Fruit fly (Drosophila melanogaster) whole organism, wandering third instar larva: ENCODE results near the gene CG17154.

Experiments
- Abd-B ChIP-seq: fragments of >200 bp; optimal IDR thresholded peaks from 2 replicates; lab custom pipeline; 2017; ENCODE audit warnings: missing biosample characterization, missing genetic modification characterization
- CG32264 ChIP-seq: fragments of 200-800 bp; sonication (Bioruptor generic); optimal IDR thresholded peaks from 2 replicates; lab custom pipeline; 2016; ENCODE audit warnings: missing biosample characterization, missing genetic modification characterization
- CG9705 ChIP-seq: fragments of 200-800 bp; sonication (Bioruptor generic); optimal IDR thresholded peaks from 2 replicates; lab custom pipeline; 2018; ENCODE audit warnings: missing biosample characterization, mild to moderate bottlenecking, missing genetic modification characterization
- CrebA ChIP-seq: fragments of 200-800 bp; sonication (Bioruptor generic); optimal IDR thresholded peaks from 2 replicates; lab custom pipeline; 2016; ENCODE audit warnings: missing biosample characterization, mild to moderate bottlenecking, missing genetic modification characterization, borderline replicate concordance
- Dfd ChIP-seq: fragments of >200 bp; optimal IDR thresholded peaks from 2 replicates; lab custom pipeline; 2017; ENCODE audit warnings: missing biosample characterization, missing genetic modification characterization
- Dif ChIP-seq: fragments of 200-275, 200-300 bp; sonication (Bioruptor generic); optimal IDR thresholded peaks from 2 replicates; lab custom pipeline; 2018; ENCODE audit warnings: missing biosample characterization, missing genetic modification characterization; ENCODE audit not compliant: partially characterized antibody
- GATAd ChIP-seq: sonication (Bioruptor generic); optimal IDR thresholded peaks from 2 replicates; lab custom pipeline; 2016; ENCODE audit warnings: missing biosample characterization, missing genetic modification characterization
- HLH106 ChIP-seq: fragments of 200-800 bp; optimal IDR thresholded peaks from 3 replicates; lab custom pipeline; 2019; ENCODE audit warnings: missing biosample characterization, mild to moderate bottlenecking, missing genetic modification characterization, moderate library complexity
- Hnf4 ChIP-seq: fragments of 200-800 bp; sonication (Bioruptor generic); optimal IDR thresholded peaks from 2 replicates; lab custom pipeline; 2016; ENCODE audit warnings: missing biosample characterization, mild to moderate bottlenecking, missing genetic modification characterization
- Hr78 ChIP-seq: fragments of >200 bp; optimal IDR thresholded peaks from 2 replicates; lab custom pipeline; 2017; ENCODE audit warnings: missing biosample characterization, missing genetic modification characterization
- Hr83 ChIP-seq: fragments of 200-300 bp; sonication (Bioruptor generic); optimal IDR thresholded peaks from 2 replicates; lab custom pipeline; 2016; ENCODE audit warnings: missing biosample characterization, mild to moderate bottlenecking, missing genetic modification characterization, moderate library complexity; ENCODE audit not compliant: poor library complexity, severe bottlenecking
- Jra ChIP-seq: sonication (Bioruptor generic); optimal IDR thresholded peaks from 2 replicates; lab custom pipeline; 2016; ENCODE audit warnings: missing biosample characterization, missing genetic modification characterization
- Mio ChIP-seq: sonication (Bioruptor generic); optimal IDR thresholded peaks from 2 replicates; lab custom pipeline; 2016; ENCODE audit warnings: missing biosample characterization, missing genetic modification characterization
- Myc ChIP-seq: fragments of >200 bp; optimal IDR thresholded peaks from 2 replicates; lab custom pipeline; 2017
- N ChIP-seq: fragments of >200 bp; optimal IDR thresholded peaks from 2 replicates; lab custom pipeline; 2018; ENCODE audit warnings: missing biosample characterization, missing external identifiers, missing genetic modification characterization
- OdsH ChIP-seq: fragments of 200-800 bp; sonication (Bioruptor generic); optimal IDR thresholded peaks from 2 replicates; lab custom pipeline; 2016; ENCODE audit warnings: missing biosample characterization, mild to moderate bottlenecking, missing genetic modification characterization
- Rel ChIP-seq, 2 experiments: fragments of 200-800 bp; sonication (Bioruptor generic) in 1 of 2; optimal IDR thresholded peaks; 2 replicates in 1 of 2; 3 replicates in 1 of 2; lab custom pipeline; 2016 to 2019; ENCODE audit warnings: mild to moderate bottlenecking in 2 of 2, missing biosample characterization in 2 of 2, missing genetic modification characterization in 2 of 2, moderate library complexity in 1 of 2
- Sp1 ChIP-seq: fragments of 200-800 bp; sonication (Bioruptor generic); optimal IDR thresholded peaks from 3 replicates; lab custom pipeline; 2019; ENCODE audit warnings: missing biosample characterization, mild to moderate bottlenecking, missing genetic modification characterization, moderate library complexity
- Vsx2 ChIP-seq: fragments of 200-300, 225-300 bp; sonication (Bioruptor generic); optimal IDR thresholded peaks from 2 replicates; lab custom pipeline; 2018; ENCODE audit warnings: missing biosample characterization, missing genetic modification characterization; ENCODE audit not compliant: partially characterized antibody
- br ChIP-seq: fragments of 200-800 bp; sonication (Bioruptor generic); optimal IDR thresholded peaks from 2 replicates; lab custom pipeline; 2016; ENCODE audit warnings: missing biosample characterization, missing genetic modification characterization
- brk ChIP-seq: fragments of 200-800 bp; sonication (Bioruptor generic); optimal IDR thresholded peaks from 2 replicates; lab custom pipeline; 2016; ENCODE audit warnings: missing biosample characterization, mild to moderate bottlenecking, missing genetic modification characterization
- dl ChIP-seq, 2 experiments: fragments of 175-275, 200-275 bp in 1 of 2; fragments of 200-275 bp in 1 of 2; sonication (Bioruptor generic); optimal IDR thresholded peaks; lab custom pipeline; 2018; ENCODE audit warnings: mild to moderate bottlenecking in 2 of 2, missing biosample characterization in 2 of 2, missing genetic modification characterization in 2 of 2, moderate library complexity in 2 of 2; ENCODE audit not compliant: partially characterized antibody in 2 of 2, insufficient read depth in 1 of 2
- dmrt93B ChIP-seq: fragments of 200-800 bp; sonication (Bioruptor generic); optimal IDR thresholded peaks from 2 replicates; lab custom pipeline; 2018; ENCODE audit warnings: missing biosample characterization, mild to moderate bottlenecking, missing genetic modification characterization
- dsf ChIP-seq: sonication (Bioruptor generic); optimal IDR thresholded peaks from 2 replicates; lab custom pipeline; 2016; ENCODE audit warnings: missing biosample characterization, missing genetic modification characterization, borderline replicate concordance
- ey ChIP-seq: fragments of 200-800 bp; sonication (Bioruptor generic); optimal IDR thresholded peaks from 2 replicates; lab custom pipeline; 2016; ENCODE audit warnings: missing biosample characterization, missing genetic modification characterization
- foxo ChIP-seq, 2 experiments: fragments of 200-800 bp; sonication (Bioruptor generic); optimal IDR thresholded peaks; 2 replicates in 1 of 2; 3 replicates in 1 of 2; lab custom pipeline; 2016 to 2017; ENCODE audit warnings: missing biosample characterization in 2 of 2, missing genetic modification characterization in 2 of 2
- fru ChIP-seq: fragments of 200-800 bp; sonication (Bioruptor generic); optimal IDR thresholded peaks from 3 replicates; lab custom pipeline; 2016; ENCODE audit warnings: missing biosample characterization, mild to moderate bottlenecking, missing genetic modification characterization
- h ChIP-seq: fragments of 200-800 bp; sonication (Bioruptor generic); optimal IDR thresholded peaks from 3 replicates; lab custom pipeline; 2016; ENCODE audit warnings: missing biosample characterization, mild to moderate bottlenecking, missing genetic modification characterization
- jim ChIP-seq: fragments of 175-275, 200-325 bp; sonication (Bioruptor generic); optimal IDR thresholded peaks from 2 replicates; lab custom pipeline; 2016; ENCODE audit warnings: missing biosample characterization, mild to moderate bottlenecking, missing genetic modification characterization
- lola ChIP-seq: fragments of >200 bp; optimal IDR thresholded peaks from 2 replicates; lab custom pipeline; 2017; ENCODE audit warnings: missing biosample characterization, missing genetic modification characterization
- pan ChIP-seq: fragments of >200 bp; optimal IDR thresholded peaks from 2 replicates; lab custom pipeline; 2017
- psq ChIP-seq: fragments of 200-800 bp; sonication (Bioruptor generic); optimal IDR thresholded peaks from 3 replicates; lab custom pipeline; 2017; ENCODE audit warnings: missing biosample characterization, mild to moderate bottlenecking, missing genetic modification characterization, moderate library complexity
- rgr ChIP-seq: fragments of 200-800 bp; sonication (Bioruptor generic); optimal IDR thresholded peaks from 3 replicates; lab custom pipeline; 2016; ENCODE audit warnings: missing biosample characterization, mild to moderate bottlenecking, missing genetic modification characterization
- sage ChIP-seq: fragments of 200-800 bp; sonication (Bioruptor generic); optimal IDR thresholded peaks from 2 replicates; lab custom pipeline; 2016; ENCODE audit warnings: missing biosample characterization, mild to moderate bottlenecking, missing genetic modification characterization
- sv ChIP-seq: fragments of 200-800 bp; sonication (Bioruptor generic); optimal IDR thresholded peaks from 3 replicates; lab custom pipeline; 2016; ENCODE audit warnings: missing biosample characterization, missing genetic modification characterization
- tai ChIP-seq: sonication (Bioruptor generic); optimal IDR thresholded peaks from 2 replicates; lab custom pipeline; 2016; ENCODE audit warnings: missing biosample characterization, missing genetic modification characterization
- usp ChIP-seq: fragments of >200 bp; optimal IDR thresholded peaks from 2 replicates; lab custom pipeline; 2017; ENCODE audit warnings: missing biosample characterization, missing genetic modification characterization
- woc ChIP-seq: sonication (Bioruptor generic); optimal IDR thresholded peaks from 2 replicates; lab custom pipeline; 2016; ENCODE audit warnings: missing biosample characterization, mild to moderate bottlenecking, missing genetic modification characterization

Gene CG17154

DNA sequence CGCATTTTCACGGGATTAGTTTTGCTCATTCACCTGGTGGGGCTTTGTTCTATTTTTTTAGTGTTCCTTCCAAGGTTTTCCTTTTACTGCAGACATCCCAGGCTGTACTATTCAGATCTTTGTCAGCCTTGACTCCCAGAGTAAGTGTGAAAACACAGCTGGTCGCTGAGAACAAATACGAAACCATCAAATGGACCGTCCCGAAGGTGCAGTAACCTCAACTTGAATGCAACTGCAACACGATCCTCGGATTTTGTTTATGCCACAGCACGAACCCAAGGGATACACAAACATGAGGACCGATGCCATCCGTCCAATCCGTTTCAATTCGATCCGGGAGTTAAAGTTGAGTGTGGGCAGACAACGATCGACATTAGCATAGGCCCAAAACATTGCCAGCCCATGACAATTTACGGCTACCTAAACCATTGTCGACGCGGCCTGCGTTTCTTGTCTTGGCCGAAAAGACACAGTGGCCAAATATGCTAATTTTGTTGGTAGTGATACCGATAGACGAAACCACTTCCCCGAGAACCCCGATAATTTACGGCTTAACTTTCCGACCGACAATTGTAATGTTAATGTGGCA lies 5.2 kb upstream of the CG17154 start:
- no peak for TF ChIP-seq tai (GFP tag; lab: Kevin White, UChicago)
- TF ChIP-seq Dfd (GFP tag; lab: Kevin White, UChicago): no peak
- no peak for TF ChIP-seq GATAd
- no peak for TF ChIP-seq Myc
- no peak for TF ChIP-seq Hr83 (GFP tag; lab: Kevin White, UChicago)
- no peak for TF ChIP-seq rgr (GFP tag; lab: Kevin White, UChicago)
- no peak for TF ChIP-seq CG32264 (GFP tag; lab: Kevin White, UChicago)
- TF ChIP-seq CrebA (GFP tag; lab: Kevin White, UChicago): no peak
- TF ChIP-seq sage (GFP tag; lab: Kevin White, UChicago): no peak
- no peak for TF ChIP-seq OdsH (GFP tag; lab: Kevin White, UChicago)
- TF ChIP-seq N (GFP tag; lab: Kevin White, UChicago): no peak
- TF ChIP-seq, all 38 proteins: peak for 0

DNA sequence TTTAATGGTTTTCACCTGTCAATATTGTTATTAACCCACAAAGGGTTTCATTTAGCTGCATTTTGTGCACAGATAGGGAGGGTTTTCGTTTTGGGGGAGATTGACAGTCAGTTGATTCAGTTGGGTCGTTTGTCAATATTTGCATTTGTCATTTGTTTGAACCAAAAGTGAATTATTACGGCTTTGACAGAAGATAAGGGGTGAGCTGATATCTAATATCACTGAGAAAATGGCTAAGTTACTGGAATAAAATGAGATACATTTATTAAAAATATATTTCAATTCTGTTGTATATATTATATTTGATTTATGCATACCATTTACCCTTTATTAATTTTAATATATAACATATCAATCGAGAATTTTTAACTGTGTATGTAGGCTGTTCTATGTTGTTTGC lies 4.6 kb upstream of the CG17154 start:
- TF ChIP-seq CG9705 (GFP tag; lab: Kevin White, UChicago) (no peak), OdsH (GFP tag; lab: Kevin White, UChicago) (peak; percentile 30), sage (GFP tag; lab: Kevin White, UChicago) (no peak), Abd-B (GFP tag; lab: Kevin White, UChicago) (no peak), pan (lab: Kevin White, UChicago) (no peak), Hr78 (GFP tag; lab: Kevin White, UChicago) (no peak), N (GFP tag; lab: Kevin White, UChicago) (no peak), GATAd (no peak), h (GFP tag; lab: Kevin White, UChicago) (peak; percentile 37), Sp1 (peak; percentile 22), br (GFP tag; lab: Kevin White, UChicago) (peak; percentile 1), Hnf4 (GFP tag; lab: Kevin White, UChicago) (peak; percentile 17), CG32264 (GFP tag; lab: Kevin White, UChicago) (no peak), psq (GFP tag; lab: Kevin White, UChicago) (no peak), sv (GFP tag; lab: Kevin White, UChicago) (no peak), Mio (GFP tag; lab: Kevin White, UChicago) (no peak), lola (GFP tag; lab: Kevin White, UChicago) (no peak), foxo (GFP tag; optimal IDR thresholded peaks at IDR 0.05; lab: Kevin White, UChicago) (peak in 1 of 2 experiments; percentile 41), tai (GFP tag; lab: Kevin White, UChicago) (no peak), HLH106 (peak; percentile 3), Dfd (GFP tag; lab: Kevin White, UChicago) (no peak), rgr (GFP tag; lab: Kevin White, UChicago) (peak; percentile 69), dsf (GFP tag; lab: Kevin White, UChicago) (no peak), Jra (GFP tag; lab: Kevin White, UChicago) (no peak), fru (GFP tag; lab: Kevin White, UChicago) (no peak), CrebA (GFP tag; lab: Kevin White, UChicago) (no peak), ey (GFP tag; lab: Kevin White, UChicago) (no peak), usp (no peak), brk (GFP tag; lab: Kevin White, UChicago) (no peak), jim (no peak), dmrt93B (no peak), Rel (GFP tag; optimal IDR thresholded peaks at IDR 0.05; lab: Kevin White, UChicago) (no peak), Rel (tag; optimal IDR thresholded peaks at IDR 0.05; lab: Kevin White, UChicago) (no peak), Myc (no peak), Dif (GFP tag; lab: Kevin White, UChicago) (no peak), Vsx2 (GFP tag; lab: Kevin White, UChicago) (no peak), Hr83 (GFP tag; lab: Kevin White, UChicago) (peak; percentile 57), woc (no peak), dl (GFP tag; optimal IDR thresholded peaks at IDR 0.05; lab: Kevin White, UChicago; ENCODE audit: insufficient read depth in 1 of 2, partially characterized antibody in 2 of 2) (no peak)
- TF ChIP-seq, all 38 proteins: peak for 9
